Worm (Caenorhabditis elegans): Measurements from ENCODE around the gene B0280.2.

Gene B0280.2

ce11 chrIII:7083106-7083505, 41.4 kb upstream of the B0280.2 start:
- TF ChIP-seq rcor-1 (GFP tag; IDR thresholded peaks at IDR 0.05) (no peak), T26A5.8 (tag; optimal IDR thresholded peaks at IDR 0.05) (no peak), ama-1 (optimal IDR thresholded peaks at IDR 0.05) (no peak), ama-1 (GFP tag; optimal IDR thresholded peaks at IDR 0.05) (no peak), ztf-3 (GFP tag; optimal IDR thresholded peaks at IDR 0.05) (no peak), B0261.1 (tag; optimal IDR thresholded peaks at IDR 0.05) (no peak), dpff-1 (tag; optimal IDR thresholded peaks at IDR 0.05) (no peak), xnd-1 (tag; optimal IDR thresholded peaks at IDR 0.05) (no peak), ztf-28 (GFP tag; IDR thresholded peaks at IDR 0.05) (no peak)

ce11 chrIII:7084908-7085307, 39.6 kb upstream of the B0280.2 start, which contains the start of gene tofu-7:
Gene tofu-7, minus strand, starts transcription at chrIII:7085018.
- TF ChIP-seq nhr-90 (tag; optimal IDR thresholded peaks at IDR 0.05) (no peak), rpc-1 (optimal IDR thresholded peaks at IDR 0.05) (no peak), rpc-1 (tag; optimal IDR thresholded peaks at IDR 0.05) (no peak), efl-1 (GFP tag; optimal IDR thresholded peaks at IDR 0.05) (peak; percentile 80), sptf-2 (GFP tag; optimal IDR thresholded peaks at IDR 0.05) (no peak), bed-2 (GFP tag; IDR thresholded peaks at IDR 0.05) (no peak), lin-54 (GFP tag; optimal IDR thresholded peaks at IDR 0.05) (peak; percentile 72), nfya-1 (tag; optimal IDR thresholded peaks at IDR 0.05; ENCODE audit: borderline replicate concordance, insufficient read depth) (no peak), F23B12.7 (tag; optimal IDR thresholded peaks at IDR 0.05; ENCODE audit: insufficient read depth) (peak; percentile 2), D2030.7 (GFP tag; IDR thresholded peaks at IDR 0.05) (peak; percentile 28; the same call in 1 of the 2 replicates), hsf-1 (GFP tag; IDR thresholded peaks at IDR 0.05) (peak; percentile 6; the same call in 1 of the 2 replicates), lin-40 (tag; optimal IDR thresholded peaks at IDR 0.05) (no peak), snpc-4 (GFP tag; optimal IDR thresholded peaks at IDR 0.05) (no peak), snpc-4 (tag; optimal IDR thresholded peaks at IDR 0.05) (no peak), dox-1 (GFP tag; IDR thresholded peaks at IDR 0.05) (peak; percentile 37; the same call in 1 of the 2 replicates), F33H1.4 (GFP tag; IDR thresholded peaks at IDR 0.05) (peak; percentile 51), Y95B8A.8 (GFP tag; IDR thresholded peaks at IDR 0.05) (no peak), unc-62 (GFP tag; optimal IDR thresholded peaks at IDR 0.05) (no peak), F49E8.2 (tag; optimal IDR thresholded peaks at IDR 0.05; ENCODE audit: insufficient read depth) (peak; percentile 11), Y56A3A.18 (GFP tag; IDR thresholded peaks at IDR 0.05) (no peak), madf-8 (GFP tag; conservative IDR thresholded peaks at IDR 0.05) (no peak), nfyb-1 (GFP tag; IDR thresholded peaks at IDR 0.05) (no peak), let-607 (tag; optimal IDR thresholded peaks at IDR 0.05) (no peak), atf-7 (tag; optimal IDR thresholded peaks at IDR 0.05) (no peak), athp-1 (tag; optimal IDR thresholded peaks at IDR 0.05) (no peak), hrde-1 (tag; optimal IDR thresholded peaks at IDR 0.05; ENCODE audit: borderline replicate concordance) (peak; percentile 11), ceh-40 (GFP tag; IDR thresholded peaks at IDR 0.05) (no peak), hmg-1.2 (GFP tag; IDR thresholded peaks at IDR 0.05) (no peak), B0019.2 (GFP tag; conservative IDR thresholded peaks at IDR 0.05) (peak; percentile 66; the same call in 1 of the 2 replicates), lsl-1 (GFP tag; optimal IDR thresholded peaks at IDR 0.05) (peak; percentile 34), Y53G8AR.9 (GFP tag; conservative IDR thresholded peaks at IDR 0.05) (no peak), ceh-58 (GFP tag; IDR thresholded peaks at IDR 0.05) (no peak), sea-2 (GFP tag; IDR thresholded peaks at IDR 0.05) (no peak), dpl-1 (GFP tag; optimal IDR thresholded peaks at IDR 0.05) (peak; percentile 27), F10E7.11 (tag; optimal IDR thresholded peaks at IDR 0.05) (no peak), F52B5.7 (tag; optimal IDR thresholded peaks at IDR 0.05) (no peak), ztf-3 (GFP tag; optimal IDR thresholded peaks at IDR 0.05) (no peak), him-1 (tag; optimal IDR thresholded peaks at IDR 0.05) (peak; percentile 30), unc-130 (GFP tag; optimal IDR thresholded peaks at IDR 0.05) (no peak), madf-6 (GFP tag; IDR thresholded peaks at IDR 0.05) (0 out of 2 replicates have a peak, but pooled peaks have one; percentile 34)

All from whole organism, young adult.